Fruit fly (Drosophila melanogaster) whole organism, pupa: ENCODE results near the gene GstD4.

Source experiments
- CG12605 ChIP-seq: fragments of 200-800 bp; sonication (Bioruptor generic); IDR thresholded peaks from 2 replicates; pipeline ENCODE4 v1.3.6; 2022; ENCODE audit warnings: missing biosample characterization, missing genetic modification characterization
- CG13204 ChIP-seq: fragments of 200-800 bp; sonication (Bioruptor generic); optimal IDR thresholded peaks from 2 replicates; lab custom pipeline; 2018; ENCODE audit warnings: missing biosample characterization, mild to moderate bottlenecking, missing genetic modification characterization, moderate library complexity
- CG15710 ChIP-seq: fragments of 200-800 bp; sonication (Bioruptor generic); optimal IDR thresholded peaks from 2 replicates; lab custom pipeline; 2018; ENCODE audit warnings: missing biosample characterization, mild to moderate bottlenecking, missing genetic modification characterization, moderate library complexity
- CG8301 ChIP-seq: fragments of 200-800 bp; sonication (Bioruptor generic); optimal IDR thresholded peaks from 2 replicates; lab custom pipeline; 2018; ENCODE audit warnings: missing biosample characterization, mild to moderate bottlenecking, missing genetic modification characterization
- EcR ChIP-seq: fragments of 200-800 bp; sonication (Bioruptor generic); optimal IDR thresholded peaks from 3 replicates; lab custom pipeline; 2019; ENCODE audit warnings: missing biosample characterization, missing genetic modification characterization, mild to moderate bottlenecking, moderate library complexity, missing genetic modification reagents
- Pif1B ChIP-seq: fragments of 200-800 bp; sonication (Bioruptor generic); optimal IDR thresholded peaks from 3 replicates; lab custom pipeline; 2016; ENCODE audit warnings: missing biosample characterization, missing genetic modification characterization
- gl ChIP-seq: fragments of 200-800 bp; sonication (Bioruptor generic); optimal IDR thresholded peaks from 2 replicates; lab custom pipeline; 2018; ENCODE audit warnings: missing biosample characterization, mild to moderate bottlenecking, missing genetic modification characterization
- rn ChIP-seq: fragments of 200-800 bp; sonication (Bioruptor generic); IDR thresholded peaks from 2 replicates; pipeline ENCODE4 v1.3.6; 2022; ENCODE audit warnings: missing biosample characterization, missing genetic modification characterization

DNA sequence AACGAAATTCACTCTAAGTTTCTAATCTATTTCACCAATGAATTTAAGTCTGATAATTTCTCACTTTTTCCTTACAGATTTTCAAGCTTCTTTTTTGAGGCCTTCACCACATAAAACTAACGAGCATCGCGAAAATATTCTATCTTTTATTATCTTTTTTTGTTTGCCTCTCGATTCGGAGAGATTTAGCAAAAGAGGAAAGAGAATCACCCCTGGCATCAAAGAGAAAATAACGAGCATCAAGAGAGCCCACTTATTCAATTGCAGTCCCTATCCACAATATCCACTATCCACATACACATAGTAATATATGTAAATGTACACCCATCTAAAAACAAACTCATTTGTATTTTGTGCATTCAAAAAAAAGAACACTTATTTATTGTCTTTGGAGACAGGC, 6.4 kb upstream of the GstD4 start, which contains the start of gene GstD9:
- TF ChIP-seq CG8301 (tag; lab: Kevin White, UChicago), result no peak
- TF ChIP-seq rn (GFP tag; lab: Robert Waterston, UW), result no peak
- TF ChIP-seq gl (tag; lab: Kevin White, UChicago), result no peak
- TF ChIP-seq Pif1B, result no peak
- TF ChIP-seq CG15710 (tag; lab: Kevin White, UChicago), result no peak
- TF ChIP-seq CG12605 (GFP tag; lab: Robert Waterston, UW), result no peak
- no peak for TF ChIP-seq CG13204
- TF ChIP-seq EcR (GFP tag; lab: Kevin White, UChicago), result no peak
